Fruit fly (Drosophila melanogaster) whole organism, embryonic: ENCODE data around the gene CG2794.

Source experiments
- BEAF-32 ChIP-seq: fragments of 200-800 bp; sonication (Bioruptor generic); optimal IDR thresholded peaks from 3 replicates; lab custom pipeline; 2017; ENCODE audit warnings: missing biosample characterization, missing genetic modification characterization, mild to moderate bottlenecking, moderate library complexity, missing genetic modification reagents
- CG1024 ChIP-seq: fragments of 200-800 bp; sonication (Bioruptor generic); IDR thresholded peaks from 2 replicates; pipeline ENCODE4 v1.3.6; 2022; ENCODE audit warnings: missing biosample characterization, missing genetic modification characterization
- CG12299 ChIP-seq: fragments of 200-800 bp; sonication (Bioruptor generic); optimal IDR thresholded peaks from 2 replicates; lab custom pipeline; 2018; ENCODE audit warnings: missing biosample characterization, mild to moderate bottlenecking, missing genetic modification characterization
- CG12744 ChIP-seq: fragments of 200-800 bp; sonication (Bioruptor generic); optimal IDR thresholded peaks from 2 replicates; lab custom pipeline; 2016; ENCODE audit warnings: missing biosample characterization, missing genetic modification characterization
- CG13424 ChIP-seq: fragments of 200-800 bp; sonication (Bioruptor generic); optimal IDR thresholded peaks from 2 replicates; lab custom pipeline; 2019; ENCODE audit warnings: missing biosample characterization, mild to moderate bottlenecking, missing genetic modification characterization, moderate library complexity
- CG14860 ChIP-seq: fragments of 200-800 bp; sonication (Bioruptor generic); IDR thresholded peaks from 3 replicates; pipeline ENCODE4 v1.3.6; 2022; ENCODE audit warnings: missing biosample characterization, missing genetic modification characterization; ENCODE audit not compliant: partially characterized antibody
- CG15514 ChIP-seq: fragments of 200-800 bp; sonication (Bioruptor generic); optimal IDR thresholded peaks from 3 replicates; lab custom pipeline; 2017; ENCODE audit warnings: missing biosample characterization, missing genetic modification characterization, mild to moderate bottlenecking, moderate library complexity, missing genetic modification reagents
- CG1603 ChIP-seq: fragments of 200-800 bp; sonication (Bioruptor generic); optimal IDR thresholded peaks from 2 replicates; lab custom pipeline; 2019; ENCODE audit warnings: missing biosample characterization, mild to moderate bottlenecking, missing genetic modification characterization, moderate library complexity
- CG16813 ChIP-seq: fragments of 200-800 bp; sonication (Bioruptor generic); IDR thresholded peaks from 3 replicates; pipeline ENCODE4 v1.3.6; 2022; ENCODE audit warnings: missing biosample characterization, missing genetic modification characterization; ENCODE audit not compliant: partially characterized antibody
- CG17359 ChIP-seq: fragments of 200-800 bp; sonication (Bioruptor generic); optimal IDR thresholded peaks from 3 replicates; lab custom pipeline; 2018; ENCODE audit warnings: missing biosample characterization, mild to moderate bottlenecking, missing genetic modification characterization, moderate library complexity
- CG18011 ChIP-seq: fragments of 200-800 bp; sonication (Bioruptor generic); optimal IDR thresholded peaks from 2 replicates; lab custom pipeline; 2017; ENCODE audit warnings: missing biosample characterization, missing genetic modification characterization, mild to moderate bottlenecking, moderate library complexity, missing genotype
- CG30403 ChIP-seq: fragments of 200-800 bp; sonication (Bioruptor generic); optimal IDR thresholded peaks from 3 replicates; lab custom pipeline; 2016; ENCODE audit warnings: missing biosample characterization, missing genetic modification characterization
- CG31224 ChIP-seq: fragments of 200-800 bp; sonication (Bioruptor generic); IDR thresholded peaks from 2 replicates; pipeline ENCODE4 v1.3.6; 2022; ENCODE audit warnings: missing biosample characterization, missing genetic modification characterization
- CG33557 ChIP-seq: fragments of 200-800 bp; sonication (Bioruptor generic); optimal IDR thresholded peaks from 2 replicates; lab custom pipeline; 2019; ENCODE audit warnings: missing biosample characterization, mild to moderate bottlenecking, missing genetic modification characterization, moderate library complexity
- CG3726 ChIP-seq: fragments of 200-800 bp; sonication (Bioruptor generic); IDR thresholded peaks from 3 replicates; pipeline ENCODE4, ENCODE4 v1.3.6; 2022; ENCODE audit warnings: missing biosample characterization, missing genetic modification characterization
- CG4328 ChIP-seq: fragments of 200-800 bp; sonication (Bioruptor generic); optimal IDR thresholded peaks from 3 replicates; lab custom pipeline; 2017; ENCODE audit warnings: missing biosample characterization, missing genetic modification reagents, missing genetic modification characterization
- CG6791 ChIP-seq: fragments of 200-800 bp; sonication (Bioruptor generic); IDR thresholded peaks from 3 replicates; pipeline ENCODE4 v1.3.6; 2022; ENCODE audit warnings: missing biosample characterization, missing genetic modification characterization; ENCODE audit not compliant: partially characterized antibody
- CG7372 ChIP-seq: fragments of 200-800 bp; sonication (Bioruptor generic); IDR thresholded peaks from 2 replicates; pipeline ENCODE4 v1.3.6; 2022; ENCODE audit warnings: missing biosample characterization, missing genetic modification characterization
- D19A ChIP-seq: fragments of 200-800 bp; optimal IDR thresholded peaks from 3 replicates; lab custom pipeline; 2019; ENCODE audit warnings: missing biosample characterization, mild to moderate bottlenecking, missing genetic modification characterization, moderate library complexity
- Dek ChIP-seq: fragments of 200-800 bp; sonication (Bioruptor generic); optimal IDR thresholded peaks from 3 replicates; lab custom pipeline; 2019; ENCODE audit warnings: missing biosample characterization, mild to moderate bottlenecking, missing genetic modification characterization, moderate library complexity
- HLH54F ChIP-seq: fragments of 200-800 bp; sonication (Bioruptor generic); optimal IDR thresholded peaks from 3 replicates; lab custom pipeline; 2016; ENCODE audit warnings: missing biosample characterization, missing genetic modification characterization
- Jarid2 ChIP-seq: fragments of 200-800 bp; sonication (Bioruptor generic); optimal IDR thresholded peaks from 3 replicates; lab custom pipeline; 2017; ENCODE audit warnings: mild to moderate bottlenecking, missing biosample characterization, missing genetic modification reagents, missing genetic modification characterization
- Kr ChIP-seq: fragments of 200-800 bp; sonication (Bioruptor generic); optimal IDR thresholded peaks from 2 replicates; lab custom pipeline; 2017; ENCODE audit warnings: missing biosample characterization, mild to moderate bottlenecking, missing genetic modification characterization
- Mad ChIP-seq: fragments of 200-800 bp; sonication (Bioruptor generic); optimal IDR thresholded peaks from 2 replicates; lab custom pipeline; 2016; ENCODE audit warnings: missing biosample characterization, missing genetic modification characterization
- NFAT ChIP-seq: fragments of 200-800 bp; sonication (Bioruptor generic); IDR thresholded peaks from 2 replicates; pipeline ENCODE4 v1.3.6; 2022; ENCODE audit warnings: missing biosample characterization, missing genetic modification characterization
- Opbp ChIP-seq: fragments of 200-800 bp; sonication (Bioruptor generic); IDR thresholded peaks from 3 replicates; pipeline ENCODE4 v1.3.6; 2022; ENCODE audit warnings: missing biosample characterization, missing genetic modification characterization; ENCODE audit not compliant: partially characterized antibody
- Poxn ChIP-seq: fragments of 200-800 bp; sonication (Bioruptor generic); IDR thresholded peaks from 2 replicates; pipeline ENCODE4 v1.3.6; 2022; ENCODE audit warnings: missing biosample characterization, missing genetic modification characterization
- Scr ChIP-seq: fragments of 200-800 bp; sonication (Bioruptor generic); IDR thresholded peaks from 2 replicates; pipeline ENCODE4 v1.3.6; 2022; ENCODE audit warnings: missing biosample characterization, missing genetic modification characterization; ENCODE audit not compliant: partially characterized antibody
- Sry-β ChIP-seq: fragments of 200-800 bp; sonication (Bioruptor generic); optimal IDR thresholded peaks from 2 replicates; lab custom pipeline; 2018; ENCODE audit warnings: missing biosample characterization, mild to moderate bottlenecking, missing genetic modification characterization, moderate library complexity
- Stat92E ChIP-seq, 3 experiments: fragments of >200 bp in 2 of 3; fragments of 200-800 bp in 1 of 3; sonication (Bioruptor generic) in 1 of 3; optimal IDR thresholded peaks; 2 replicates each; lab custom pipeline; 2017 to 2019; ENCODE audit warnings: missing biosample characterization in 3 of 3, missing genetic modification characterization in 3 of 3, mild to moderate bottlenecking in 1 of 3, moderate library complexity in 1 of 3
- ab ChIP-seq: fragments of 200-800 bp; sonication (Bioruptor generic); optimal IDR thresholded peaks from 2 replicates; lab custom pipeline; 2016; ENCODE audit warnings: missing biosample characterization, missing genetic modification characterization
- bsh ChIP-seq, 2 experiments: fragments of 200-800 bp; sonication (Bioruptor generic); optimal IDR thresholded peaks; 2 replicates each; lab custom pipeline; 2017 to 2018; ENCODE audit warnings: mild to moderate bottlenecking in 2 of 2, missing biosample characterization in 2 of 2, missing genetic modification characterization in 2 of 2, moderate library complexity in 1 of 2
- cato ChIP-seq: fragments of 200-800 bp; sonication (Bioruptor generic); optimal IDR thresholded peaks from 2 replicates; lab custom pipeline; 2016; ENCODE audit warnings: missing biosample characterization, missing genetic modification characterization, borderline replicate concordance
- cg ChIP-seq: fragments of 200-800 bp; sonication (Bioruptor generic); optimal IDR thresholded peaks from 3 replicates; lab custom pipeline; 2019; ENCODE audit warnings: missing biosample characterization, mild to moderate bottlenecking, missing genetic modification characterization, moderate library complexity
- gem ChIP-seq: fragments of 200-800 bp; sonication (Bioruptor generic); optimal IDR thresholded peaks from 2 replicates; lab custom pipeline; 2019; ENCODE audit warnings: missing biosample characterization, mild to moderate bottlenecking, missing genetic modification characterization, moderate library complexity
- inv ChIP-seq: fragments of 200-800 bp; sonication (Bioruptor generic); IDR thresholded peaks from 2 replicates; pipeline ENCODE4 v1.3.6; 2022; ENCODE audit warnings: missing biosample characterization, missing genetic modification characterization; ENCODE audit not compliant: partially characterized antibody
- klu ChIP-seq: fragments of 200-800 bp; sonication (Bioruptor generic); IDR thresholded peaks from 2 replicates; pipeline ENCODE4 v1.3.6; 2022; ENCODE audit warnings: missing biosample characterization, missing genetic modification characterization
- kni ChIP-seq: fragments of 200-800 bp; sonication (Bioruptor generic); optimal IDR thresholded peaks from 3 replicates; lab custom pipeline; 2017; ENCODE audit warnings: mild to moderate bottlenecking, missing biosample characterization, missing genetic modification reagents, missing genetic modification characterization
- knrl ChIP-seq: fragments of 200-800 bp; sonication (Bioruptor generic); IDR thresholded peaks from 3 replicates; pipeline ENCODE4 v1.3.6; 2022; ENCODE audit warnings: missing biosample characterization, missing genetic modification characterization; ENCODE audit not compliant: partially characterized antibody
- lmd ChIP-seq: fragments of 200-800 bp; sonication (Bioruptor generic); IDR thresholded peaks from 2 replicates; pipeline ENCODE4 v1.3.6; 2022; ENCODE audit warnings: missing biosample characterization, missing genetic modification characterization
- mirr ChIP-seq: fragments of 200-800 bp; sonication (Bioruptor generic); optimal IDR thresholded peaks from 3 replicates; lab custom pipeline; 2018; ENCODE audit warnings: missing biosample characterization, mild to moderate bottlenecking, missing genetic modification characterization
- sens ChIP-seq: fragments of 200-800 bp; sonication (Bioruptor generic); peaks from one replicate; lab custom pipeline; 2016; ENCODE audit warnings: missing biosample characterization, missing genetic modification characterization
- slbo ChIP-seq: fragments of 200-800 bp; sonication (Bioruptor generic); IDR thresholded peaks from 2 replicates; pipeline ENCODE4 v1.3.6; 2022; ENCODE audit warnings: missing biosample characterization, missing genetic modification characterization
- trem ChIP-seq: fragments of 200-800 bp; optimal IDR thresholded peaks from 3 replicates; lab custom pipeline; 2019; ENCODE audit warnings: missing biosample characterization, mild to moderate bottlenecking, missing genetic modification characterization, moderate library complexity
- usp ChIP-seq: fragments of >200 bp; optimal IDR thresholded peaks from 2 replicates; lab custom pipeline; 2017; ENCODE audit warnings: missing biosample characterization, missing genetic modification characterization
- wor ChIP-seq: fragments of 200-800 bp; sonication (Bioruptor generic); IDR thresholded peaks from 2 replicates; pipeline ENCODE4 v1.3.6; 2022; ENCODE audit warnings: missing biosample characterization, missing genetic modification characterization
- yki ChIP-seq: fragments of >200 bp; optimal IDR thresholded peaks from 3 replicates; lab custom pipeline; 2018
- zfh1 ChIP-seq: fragments of 200-800 bp; sonication (Bioruptor generic); IDR thresholded peaks from 3 replicates; pipeline ENCODE4 v1.3.6; 2022; ENCODE audit warnings: missing biosample characterization, missing genetic modification characterization

The CG2794 gene

dm6 chr2L:563769-564550 is at the start of gene CG2794, which contains the start of gene uncNacbeta (continued):
- TF ChIP-seq CG1603 (peak; percentile 70), bsh (GFP tag; optimal IDR thresholded peaks at IDR 0.05; lab: Kevin White, UChicago) (no peak), BEAF-32 (GFP tag; lab: Kevin White, UChicago) (peak; percentile 66), wor (GFP tag; lab: Robert Waterston, UW) (no peak), CG17359 (tag; lab: Kevin White, UChicago) (no peak), Stat92E (GFP tag; optimal IDR thresholded peaks at IDR 0.05; lab: Kevin White, UChicago) (peak in 1 of 3 experiments; percentile 43), CG4328 (GFP tag; lab: Kevin White, UChicago) (no peak), CG12744 (no peak), CG16813 (peak; percentile 67), mirr (no peak), CG1024 (GFP tag; lab: Robert Waterston, UW) (no peak), CG18011 (no peak), CG33557 (GFP tag; lab: Kevin White, UChicago) (no peak), Sry-β (GFP tag; lab: Kevin White, UChicago) (peak; percentile 99), yki (lab: Kevin White, UChicago) (no peak), CG12299 (no peak), inv (GFP tag; lab: Robert Waterston, UW) (peak; percentile 42; the same call in 1 of the 2 replicates), Opbp (GFP tag; lab: Robert Waterston, UW) (peak; percentile 73), klu (GFP tag; lab: Robert Waterston, UW) (no peak), CG15514 (GFP tag; lab: Kevin White, UChicago) (peak; percentile 74), CG13424 (no peak), usp (GFP tag; lab: Kevin White, UChicago) (no peak), Mad (no peak), CG14860 (GFP tag; lab: Robert Waterston, UW) (peak; percentile 66), knrl (GFP tag; lab: Robert Waterston, UW) (peak; percentile 47; the same call in 1 of the 3 replicates), sens (GFP tag; lab: Kevin White, UChicago) (peak; percentile 70), zfh1 (no peak), CG3726 (GFP tag; lab: Robert Waterston, UW) (no peak), D19A (tag; lab: Kevin White, UChicago) (no peak), ab (GFP tag; lab: Kevin White, UChicago) (no peak), CG31224 (GFP tag; lab: Robert Waterston, UW) (0 out of 2 replicates have a peak, but pooled peaks have one; percentile 21), Jarid2 (GFP tag; lab: Kevin White, UChicago) (no peak), CG6791 (GFP tag; lab: Robert Waterston, UW) (peak; percentile 71; the same call in 2 of the 3 replicates), trem (tag; lab: Kevin White, UChicago) (peak; percentile 39), CG7372 (GFP tag; lab: Robert Waterston, UW) (no peak), Poxn (GFP tag; lab: Robert Waterston, UW) (no peak), Kr (no peak), gem (no peak), Scr (GFP tag; lab: Robert Waterston, UW) (peak; percentile 60), lmd (GFP tag; lab: Robert Waterston, UW) (no peak), NFAT (GFP tag; lab: Robert Waterston, UW) (0 out of 2 replicates have a peak, but pooled peaks have one; percentile 42), Dek (tag; lab: Kevin White, UChicago) (no peak), cato (no peak), kni (GFP tag; lab: Kevin White, UChicago) (no peak), cg (GFP tag; lab: Kevin White, UChicago) (no peak), HLH54F (GFP tag; lab: Kevin White, UChicago) (peak; percentile 15), CG30403 (GFP tag; lab: Kevin White, UChicago) (peak; percentile 10), slbo (peak; percentile 46; the same call in 1 of the 2 replicates)
